Fruit fly (Drosophila melanogaster): ENCODE results near the gene elm.
A peak's percentile ranks its signal among the peaks of the same experiment; 100 is the strongest.

elm gene

dm6 chr3R:5622985-5623630, 31.6 kb downstream of the elm start (continued):
- TF ChIP-seq caup (GFP tag; optimal IDR thresholded peaks at IDR 0.05; ENCODE audit: severe bottlenecking) (peak; percentile 88), HLH3B (GFP tag; IDR thresholded peaks at IDR 0.05) (no peak), row (GFP tag; IDR thresholded peaks at IDR 0.05) (no peak), CG2120 (GFP tag; optimal IDR thresholded peaks at IDR 0.05) (peak; percentile 74), CG6689 (GFP tag; IDR thresholded peaks at IDR 0.05) (no peak), Side (GFP tag; optimal IDR thresholded peaks at IDR 0.05) (peak; percentile 77), chn (GFP tag; optimal IDR thresholded peaks at IDR 0.05) (peak; percentile 52), bab2 (GFP tag; optimal IDR thresholded peaks at IDR 0.05) (peak; percentile 87), pnt (GFP tag; optimal IDR thresholded peaks at IDR 0.05) (peak; percentile 48), Bteb2 (GFP tag; optimal IDR thresholded peaks at IDR 0.05) (peak; percentile 54), CG6765 (GFP tag; optimal IDR thresholded peaks at IDR 0.05) (peak; percentile 71), Camta (GFP tag; optimal IDR thresholded peaks at IDR 0.05) (peak; percentile 79), crp (GFP tag; optimal IDR thresholded peaks at IDR 0.05) (peak; percentile 64 to 88), ash1 (GFP tag; optimal IDR thresholded peaks at IDR 0.05) (peak; percentile 86), CG8359 (GFP tag; optimal IDR thresholded peaks at IDR 0.05; ENCODE audit: borderline replicate concordance) (peak; percentile 65), CG15073 (GFP tag; optimal IDR thresholded peaks at IDR 0.05) (no peak), CG9797 (GFP tag; optimal IDR thresholded peaks at IDR 0.05) (peak; percentile 1), tll (GFP tag; optimal IDR thresholded peaks at IDR 0.05) (peak in 1 of 2 experiments; percentile 49), da (GFP tag; optimal IDR thresholded peaks at IDR 0.05) (no peak), Hmx (GFP tag; optimal IDR thresholded peaks at IDR 0.05) (no peak), CG6854 (GFP tag; optimal IDR thresholded peaks at IDR 0.05) (no peak), D19B (GFP tag; optimal IDR thresholded peaks at IDR 0.05) (no peak), dan (GFP tag; IDR thresholded peaks at IDR 0.05) (no peak), hbn (GFP tag; IDR thresholded peaks at IDR 0.05; ENCODE audit: partially characterized antibody) (no peak), onecut (GFP tag; IDR thresholded peaks at IDR 0.05) (peak; percentile 97), HmgZ (tag; optimal IDR thresholded peaks at IDR 0.05) (peak; percentile 89), ranshi (GFP tag; IDR thresholded peaks at IDR 0.05) (no peak), CG10959 (GFP tag; IDR thresholded peaks at IDR 0.05) (no peak), Bdp1 (GFP tag; optimal IDR thresholded peaks at IDR 0.05) (peak; percentile 65), CHES-1-like (GFP tag; optimal IDR thresholded peaks at IDR 0.05) (peak; percentile 74), Eip74EF (GFP tag; optimal IDR thresholded peaks at IDR 0.05) (peak in 1 of 2 experiments; percentile 34), Pdp1 (GFP tag; optimal IDR thresholded peaks at IDR 0.05) (peak; percentile 35 to 87), peb (GFP tag; IDR thresholded peaks at IDR 0.05) (no peak), phol (tag; optimal IDR thresholded peaks at IDR 0.05) (peak; percentile 57), sima (GFP tag; optimal IDR thresholded peaks at IDR 0.05) (peak; percentile 53), Awh (GFP tag; IDR thresholded peaks at IDR 0.05) (no peak), disco-r (GFP tag; optimal IDR thresholded peaks at IDR 0.05) (peak; percentile 48), slp2 (GFP tag; optimal IDR thresholded peaks at IDR 0.05) (peak; percentile 58), Sry-δ (GFP tag; optimal IDR thresholded peaks at IDR 0.05) (peak; percentile 21), Dref (GFP tag; IDR thresholded peaks at IDR 0.05) (no peak), CG3407 (GFP tag; optimal IDR thresholded peaks at IDR 0.05) (peak; percentile 91), Dip3 (GFP tag; optimal IDR thresholded peaks at IDR 0.05) (no peak), Fer2 (tag; optimal IDR thresholded peaks at IDR 0.05) (peak; percentile 39), CG12391 (tag; optimal IDR thresholded peaks at IDR 0.05) (peak; percentile 64), Lim3 (GFP tag; IDR thresholded peaks at IDR 0.05) (no peak), zfh1 (GFP tag; IDR thresholded peaks at IDR 0.05) (no peak), Vsx1 (GFP tag; optimal IDR thresholded peaks at IDR 0.05) (peak; percentile 88), pb (GFP tag; optimal IDR thresholded peaks at IDR 0.05) (peak; percentile 72), CG7839 (tag; optimal IDR thresholded peaks at IDR 0.05) (peak; percentile 57), Max (GFP tag; optimal IDR thresholded peaks at IDR 0.05) (peak; percentile 70)

All from whole organism, embryonic.